Worm (Caenorhabditis elegans) whole organism, L2 larva: ENCODE data around the gene M18.3.

Experiments
- C34F6.9 ChIP-seq: fragments of 150-350 bp; optimal IDR thresholded peaks from 2 replicates; lab custom pipeline; 2014; ENCODE audit warnings: missing biosample characterization, missing genetic modification characterization
- F13H6.1 ChIP-seq: sonication (generic microtip); optimal IDR thresholded peaks from 2 replicates; lab custom pipeline; 2016; ENCODE audit warnings: missing genetic modification characterization, missing compliant biosample characterization
- Y55F3AM.14 ChIP-seq: fragments of 200-800 bp; sonication (Bioruptor generic); optimal IDR thresholded peaks from 2 replicates; lab custom pipeline; 2018; ENCODE audit warnings: mild to moderate bottlenecking, missing genetic modification characterization, missing compliant biosample characterization
- ZK546.5 ChIP-seq: sonication (generic microtip); optimal IDR thresholded peaks from 2 replicates; lab custom pipeline; 2017; ENCODE audit warnings: missing biosample characterization, missing genetic modification characterization
- alr-1 ChIP-seq: fragments of 150-350 bp; optimal IDR thresholded peaks from 2 replicates; lab custom pipeline; 2014; ENCODE audit warnings: missing biosample characterization, missing genetic modification characterization
- aly-2 ChIP-seq: fragments of 150-350 bp; optimal IDR thresholded peaks from 2 replicates; lab custom pipeline; 2014; ENCODE audit warnings: missing biosample characterization, missing genetic modification characterization
- ama-1 ChIP-seq: fragments of 150-350 bp; optimal IDR thresholded peaks from 2 replicates; lab custom pipeline; 2018; ENCODE audit warnings: inconsistent platforms
- blmp-1 ChIP-seq: sonication (generic microtip); optimal IDR thresholded peaks from 2 replicates; lab custom pipeline; 2017; ENCODE audit warnings: missing genetic modification characterization, mild to moderate bottlenecking, missing compliant biosample characterization, antibody characterized with exemption, moderate library complexity; ENCODE audit not compliant: insufficient read depth
- ceh-16 ChIP-seq: fragments of 150-350 bp; optimal IDR thresholded peaks from 2 replicates; lab custom pipeline; 2014; ENCODE audit warnings: missing biosample characterization, missing genetic modification characterization
- crh-2 ChIP-seq: sonication (generic microtip); optimal IDR thresholded peaks from 2 replicates; lab custom pipeline; 2017; ENCODE audit warnings: missing biosample characterization, missing genetic modification characterization
- fos-1 ChIP-seq: fragments of 150-350 bp; optimal IDR thresholded peaks from 2 replicates; lab custom pipeline; 2014; ENCODE audit warnings: missing biosample characterization, missing genetic modification characterization
- gmeb-1 ChIP-seq: fragments of 150-350 bp; optimal IDR thresholded peaks from 2 replicates; lab custom pipeline; 2014; ENCODE audit warnings: missing biosample characterization, missing genetic modification characterization
- mdl-1 ChIP-seq, 2 experiments: fragments of 150-350 bp in 1 of 2; sonication (generic microtip) in 1 of 2; optimal IDR thresholded peaks; 2 replicates each; lab custom pipeline; 2017; ENCODE audit warnings: missing biosample characterization in 2 of 2, missing genetic modification characterization in 2 of 2
- nhr-10 ChIP-seq: sonication (generic microtip); optimal IDR thresholded peaks from 2 replicates; lab custom pipeline; 2017; ENCODE audit warnings: missing biosample characterization, missing genetic modification characterization
- nhr-12 ChIP-seq: fragments of 150-350 bp; optimal IDR thresholded peaks from 2 replicates; lab custom pipeline; 2014; ENCODE audit warnings: missing biosample characterization, missing genetic modification characterization
- nhr-129 ChIP-seq: fragments of 150-350 bp; optimal IDR thresholded peaks from 2 replicates; lab custom pipeline; 2014; ENCODE audit warnings: missing biosample characterization, missing genetic modification characterization
- nhr-21 ChIP-seq: fragments of 150-350 bp; optimal IDR thresholded peaks from 2 replicates; lab custom pipeline; 2014; ENCODE audit warnings: missing biosample characterization, missing genetic modification characterization
- nhr-237 ChIP-seq: fragments of 150-350 bp; optimal IDR thresholded peaks from 2 replicates; lab custom pipeline; 2014; ENCODE audit warnings: missing biosample characterization, missing genetic modification characterization
- nhr-25 ChIP-seq: fragments of 150-350 bp; sonication (generic microtip); optimal IDR thresholded peaks from 3 replicates; lab custom pipeline; 2014; ENCODE audit warnings: missing biosample characterization, missing genetic modification characterization
- nhr-6 ChIP-seq: fragments of 150-350 bp; optimal IDR thresholded peaks from 2 replicates; lab custom pipeline; 2014; ENCODE audit warnings: missing biosample characterization, missing genetic modification characterization
- peb-1 ChIP-seq: fragments of 150-350 bp; optimal IDR thresholded peaks from 2 replicates; lab custom pipeline; 2014; ENCODE audit warnings: missing biosample characterization, missing genetic modification characterization
- skn-1 ChIP-seq: sonication (generic microtip); optimal IDR thresholded peaks from 2 replicates; lab custom pipeline; 2017; ENCODE audit warnings: missing biosample characterization, missing genetic modification characterization
- sma-9 ChIP-seq, 2 experiments: fragments of 150-350 bp in 1 of 2; sonication (generic microtip) in 1 of 2; optimal IDR thresholded peaks; 2 replicates each; lab custom pipeline; 2014 to 2016; ENCODE audit warnings: missing genetic modification characterization in 2 of 2, mild to moderate bottlenecking in 1 of 2, missing biosample characterization in 1 of 2, missing compliant biosample characterization in 1 of 2, missing genetic modification reagents in 1 of 2, moderate library complexity in 1 of 2
- snpc-4 ChIP-seq: fragments of 150-350 bp; optimal IDR thresholded peaks from 2 replicates; lab custom pipeline; 2014; ENCODE audit warnings: missing biosample characterization, missing genetic modification characterization
- unc-55 ChIP-seq: fragments of 150-350 bp; sonication (generic microtip); optimal IDR thresholded peaks from 3 replicates; lab custom pipeline; 2014; ENCODE audit warnings: missing biosample characterization, missing genetic modification reagents, missing genetic modification characterization
- zag-1 ChIP-seq: fragments of 150-350 bp; optimal IDR thresholded peaks from 2 replicates; lab custom pipeline; 2014; ENCODE audit warnings: missing biosample characterization, missing genetic modification characterization
- ztf-1 ChIP-seq: fragments of 200-800 bp; sonication (Bioruptor generic); conservative IDR thresholded peaks from 2 replicates; pipeline ENCODE4 v1.3.6; 2022; ENCODE audit warnings: missing genetic modification characterization, missing compliant biosample characterization
- ztf-4 ChIP-seq: fragments of 150-350 bp; optimal IDR thresholded peaks from 2 replicates; lab custom pipeline; 2014; ENCODE audit warnings: missing biosample characterization, missing genetic modification characterization

M18.3 gene

DNA sequence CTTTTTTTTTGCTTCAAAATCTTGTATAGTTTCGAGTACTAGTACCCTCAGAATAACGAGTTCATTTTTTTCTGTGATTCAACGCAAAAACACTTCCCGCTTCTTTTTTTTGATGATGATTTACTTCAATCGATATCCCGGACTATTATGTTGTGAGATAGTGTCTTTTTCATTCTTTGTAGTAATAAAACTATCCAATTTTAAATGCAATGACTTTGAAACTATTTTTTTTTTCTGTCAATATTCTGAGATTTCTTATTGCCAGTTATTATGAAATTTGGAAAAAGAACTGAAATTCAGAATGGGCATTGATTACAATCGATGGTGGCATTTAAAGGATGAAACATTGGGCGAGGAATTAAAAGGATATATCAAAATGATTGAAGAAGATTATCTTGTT is at the start of gene M18.3:
Gene M18.3, plus strand, starts transcription at position 301 of the 400 bp plus-strand sequence.
- TF ChIP-seq nhr-25 (tag; lab: Kevin White, UChicago) (no peak), ZK546.5 (tag; lab: Kevin White, UChicago) (no peak), mdl-1 (tag; optimal IDR thresholded peaks at IDR 0.05; lab: Kevin White, UChicago) (no peak)
- TF ChIP-seq, all 48 proteins: peak for 0

DNA sequence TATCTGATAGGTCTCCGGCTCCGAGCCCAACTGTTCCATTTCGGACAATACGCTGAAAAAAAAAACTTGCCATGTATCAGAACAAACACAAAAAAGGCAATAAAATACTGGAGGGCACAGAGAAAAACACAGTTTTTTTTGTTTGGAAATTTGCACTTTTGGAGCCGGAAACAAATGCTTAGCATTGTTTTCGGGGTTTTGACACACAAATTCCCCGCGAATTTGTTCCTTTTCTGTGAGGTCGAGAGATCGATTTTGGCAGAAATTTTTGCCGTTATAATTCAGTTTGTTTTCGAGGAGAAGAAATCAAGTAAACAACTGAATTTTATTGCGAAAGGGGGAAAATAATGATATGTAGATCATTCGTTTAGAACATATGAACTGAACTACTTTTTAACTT is 49.1 kb upstream of the M18.3 start, which contains the start of gene K08E4.2:
Gene K08E4.2, minus strand, starts transcription at position 54 of the 400 bp plus-strand sequence.
- TF ChIP-seq nhr-25 (tag; lab: Kevin White, UChicago) (no peak), snpc-4 (no peak), unc-55 (GFP tag; lab: Kevin White, UChicago) (no peak), ztf-1 (no peak)

DNA sequence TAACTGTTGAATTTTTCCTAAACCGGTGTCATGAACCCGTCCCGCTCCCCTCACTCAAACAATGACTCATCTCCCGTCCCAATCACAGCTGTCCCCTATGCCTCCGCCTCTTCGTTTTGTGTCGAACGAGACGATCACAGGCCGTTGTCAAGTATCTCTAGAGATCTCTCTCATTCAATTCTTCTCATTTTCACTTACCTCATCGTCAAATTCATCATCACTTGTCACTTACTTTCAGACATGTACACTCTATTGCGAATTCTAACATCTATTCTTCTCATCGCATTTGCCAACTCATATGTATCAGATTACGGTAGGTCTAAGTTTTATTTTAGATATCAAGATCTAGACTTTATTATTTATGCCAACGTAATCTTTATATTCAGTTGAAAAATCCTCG is 48.1 kb upstream of the M18.3 start, which contains the start of gene K08E4.3:
Gene K08E4.3, plus strand, starts transcription at position 235 of the 400 bp plus-strand sequence.
- TF ChIP-seq nhr-129 (tag; lab: Kevin White, UChicago) (peak; percentile 30), peb-1 (tag; lab: Kevin White, UChicago) (no peak)

DNA sequence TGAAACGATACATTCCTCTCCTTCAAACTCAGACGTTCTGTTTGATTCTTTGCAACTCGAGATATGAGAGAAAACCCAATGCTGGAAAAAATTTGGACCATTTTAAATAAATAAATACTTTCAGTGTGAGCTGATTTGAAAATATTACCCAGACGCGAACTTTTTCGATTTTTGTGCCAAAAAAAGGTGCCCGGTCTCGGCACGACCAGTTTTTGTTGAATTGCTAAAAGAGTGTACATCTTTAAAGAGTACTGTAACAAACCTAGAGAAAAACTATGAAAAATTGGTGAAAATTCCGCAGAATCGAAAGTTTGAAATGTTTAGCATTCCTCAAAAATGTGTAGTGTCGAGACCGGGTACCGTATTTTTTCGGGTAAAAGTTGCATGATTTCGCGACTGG is 44.4 kb upstream of the M18.3 start, which contains the start of gene K08E4.8:
Gene K08E4.8, minus strand, starts transcription at position 101 of the 400 bp plus-strand sequence.
- no peak for TF ChIP-seq Y55F3AM.14 (GFP tag; lab: Kevin White, UChicago)
- no peak for TF ChIP-seq ceh-16 (tag; lab: Kevin White, UChicago)
- TF ChIP-seq ztf-4 (tag; lab: Kevin White, UChicago): no peak
- no peak for TF ChIP-seq skn-1
- TF ChIP-seq F13H6.1 (tag; lab: Kevin White, UChicago): no peak

ce11 chrIV:12068590-12068989 is 37.1 kb upstream of the M18.3 start, which contains the start of gene bath-37:
TSS of gene bath-37 (plus strand) at chrIV:12068890.
- TF ChIP-seq nhr-6 (tag; lab: Kevin White, UChicago) (no peak), unc-55 (GFP tag; lab: Kevin White, UChicago) (peak; percentile 23)

DNA sequence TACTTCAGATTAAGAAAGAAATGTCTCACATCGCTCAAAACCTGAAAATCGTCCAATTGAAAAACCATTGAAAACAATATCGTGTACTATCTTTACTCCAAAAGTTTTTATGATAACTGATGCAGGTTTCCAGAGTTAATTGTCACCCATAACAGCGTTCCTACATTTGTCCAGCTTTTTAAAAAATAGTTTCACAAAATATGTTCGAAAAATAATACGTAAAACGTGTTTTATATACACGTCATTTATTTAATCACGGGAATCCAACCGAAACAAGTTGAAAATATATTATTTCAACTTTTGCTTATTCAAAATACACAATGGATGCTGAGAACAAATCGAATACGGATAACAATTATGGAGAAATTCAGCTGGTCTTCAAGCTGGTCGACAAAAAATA is 30.2 kb upstream of the M18.3 start, which contains the start of gene K08E4.7:
Gene K08E4.7, plus strand, starts transcription at position 301 of the 400 bp plus-strand sequence.
- TF ChIP-seq nhr-129 (tag; lab: Kevin White, UChicago) (no peak), nhr-12 (no peak), ztf-1 (no peak), crh-2 (tag; lab: Kevin White, UChicago) (no peak), unc-55 (GFP tag; lab: Kevin White, UChicago) (no peak), mdl-1 (tag; optimal IDR thresholded peaks at IDR 0.05; lab: Kevin White, UChicago) (no peak), ztf-4 (tag; lab: Kevin White, UChicago) (no peak), alr-1 (tag; lab: Kevin White, UChicago) (no peak), zag-1 (tag; lab: Kevin White, UChicago) (no peak), F13H6.1 (tag; lab: Kevin White, UChicago) (no peak), skn-1 (no peak), sma-9 (GFP tag; optimal IDR thresholded peaks at IDR 0.05; lab: Kevin White, UChicago) (no peak), sma-9 (tag; optimal IDR thresholded peaks at IDR 0.05; lab: Kevin White, UChicago) (no peak), gmeb-1 (tag; lab: Kevin White, UChicago) (no peak)

DNA sequence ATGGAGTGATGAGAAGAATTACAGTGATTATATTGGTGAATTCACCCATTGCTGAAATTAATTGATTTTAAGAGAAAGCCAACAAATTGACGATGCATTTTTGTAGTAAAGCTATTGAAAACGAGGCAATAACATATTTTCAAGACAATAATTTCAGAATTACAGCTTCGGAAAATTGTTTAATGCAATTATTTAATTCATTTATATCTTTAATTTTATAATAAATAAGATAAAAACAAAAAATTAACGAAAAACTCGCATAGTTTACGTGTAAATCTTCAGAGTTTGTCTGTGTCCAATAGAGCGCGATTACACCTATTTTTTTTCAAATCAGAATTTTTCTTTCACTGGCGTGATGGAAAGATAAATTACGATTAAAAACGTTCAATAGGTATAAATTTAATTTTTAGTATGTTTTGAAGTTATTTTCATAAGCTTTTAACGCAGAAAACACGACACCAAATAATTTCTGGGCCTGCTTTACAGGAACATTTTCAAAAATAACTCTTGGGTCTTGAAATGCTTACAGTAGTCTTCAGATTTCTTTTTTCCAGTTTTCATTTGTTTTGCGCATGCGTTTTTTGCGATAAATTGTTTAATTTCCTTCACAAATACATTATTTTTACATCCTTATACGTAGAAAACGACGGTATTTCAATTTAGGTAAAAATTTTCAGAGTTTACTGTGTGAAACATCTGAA is 27.4 kb upstream of the M18.3 start, which contains the start of gene tmed-1:
Gene tmed-1, minus strand, starts transcription at position 51 of the 701 bp plus-strand sequence.
- TF ChIP-seq mdl-1 (tag; optimal IDR thresholded peaks at IDR 0.05; lab: Kevin White, UChicago) (no peak), fos-1 (tag; lab: Kevin White, UChicago) (no peak), C34F6.9 (tag; lab: Kevin White, UChicago) (peak; percentile 20), nhr-10 (tag; lab: Kevin White, UChicago) (no peak), nhr-21 (no peak), unc-55 (GFP tag; lab: Kevin White, UChicago) (peak; percentile 18), ztf-1 (no peak), blmp-1 (tag; lab: Kevin White, UChicago) (no peak), nhr-237 (tag; lab: Kevin White, UChicago) (no peak), ama-1 (lab: Kevin White, UChicago) (no peak), aly-2 (tag; lab: Kevin White, UChicago) (no peak), gmeb-1 (tag; lab: Kevin White, UChicago) (no peak)
